Fruit fly (Drosophila melanogaster) Kc167 (cell line): Measurements from ENCODE around the gene tld.

Experiments used
- Sin3A ChIP-seq: fragments of >200 bp; optimal IDR thresholded peaks from 2 replicates; lab custom pipeline; 2018; ENCODE audit warnings: missing external identifiers
- h ChIP-seq: fragments of >200 bp; optimal IDR thresholded peaks from 3 replicates; lab custom pipeline; 2018; ENCODE audit warnings: missing external identifiers
- psq ChIP-seq: fragments of >200 bp; optimal IDR thresholded peaks from 2 replicates; lab custom pipeline; 2017; ENCODE audit warnings: missing external identifiers

DNA sequence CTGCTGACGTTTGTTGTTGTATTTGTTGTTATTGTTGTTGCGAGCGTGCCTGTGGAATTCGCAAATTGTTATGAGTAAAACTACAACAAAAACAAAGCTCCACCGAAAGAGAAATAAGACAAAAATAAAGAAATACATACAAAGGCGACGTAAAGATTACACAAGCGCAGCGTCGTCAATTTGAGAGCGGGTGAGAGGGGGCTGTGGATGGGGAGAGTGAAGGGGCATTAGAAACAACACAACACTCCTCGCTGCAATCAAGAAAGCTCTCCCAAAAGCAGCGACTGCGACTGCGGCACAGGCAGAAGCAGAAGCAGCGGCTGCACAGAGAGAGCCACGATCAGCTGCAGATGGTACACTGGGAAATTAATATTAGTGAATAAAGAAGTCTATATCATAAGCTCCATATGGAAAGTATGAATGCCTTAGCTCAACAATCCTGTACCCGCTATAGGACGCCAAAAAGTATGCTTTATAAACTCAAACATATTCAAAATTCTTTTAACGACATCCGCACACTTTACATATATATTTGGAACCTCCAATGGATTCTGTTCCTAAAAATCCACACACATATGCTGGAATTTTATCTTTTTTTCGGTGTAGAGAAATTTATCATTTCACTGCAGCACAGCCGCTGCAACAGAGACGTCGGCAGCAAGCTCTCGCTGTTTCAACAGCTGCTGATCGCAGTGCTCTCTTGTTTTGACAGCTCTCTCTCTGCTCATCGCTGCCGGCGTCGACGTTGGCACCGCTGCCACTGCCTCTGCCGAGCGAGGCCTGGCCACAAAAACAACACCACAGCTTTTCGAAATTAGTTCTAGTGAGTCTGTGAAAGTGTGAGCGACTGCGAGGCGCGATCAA, 19.2 kb downstream of the tld start, which contains the start of gene CG13631:
- TF ChIP-seq h (no peak), psq (lab: Kevin White, UChicago) (no peak), Sin3A (lab: Kevin White, UChicago) (no peak)
